Worm (Caenorhabditis elegans) whole organism, L2 larva: ENCODE data around the gene ipla-1.

Experiments used
- ama-1 ChIP-seq: fragments of 150-350 bp; optimal IDR thresholded peaks from 2 replicates; lab custom pipeline; 2018; ENCODE audit warnings: inconsistent platforms
- dmd-4 ChIP-seq: sonication (generic microtip); optimal IDR thresholded peaks from 2 replicates; lab custom pipeline; 2017; ENCODE audit warnings: missing biosample characterization, missing genetic modification characterization
- egl-27 ChIP-seq: sonication (generic microtip); optimal IDR thresholded peaks from 3 replicates; lab custom pipeline; 2017; ENCODE audit warnings: missing biosample characterization, missing genetic modification reagents, missing genetic modification characterization
- elt-1 ChIP-seq: fragments of 150-350 bp; optimal IDR thresholded peaks from 2 replicates; lab custom pipeline; 2014; ENCODE audit warnings: missing biosample characterization, missing genetic modification characterization
- gmeb-1 ChIP-seq: fragments of 150-350 bp; optimal IDR thresholded peaks from 2 replicates; lab custom pipeline; 2014; ENCODE audit warnings: missing biosample characterization, missing genetic modification characterization
- lin-13 ChIP-seq: fragments of 150-350 bp; optimal IDR thresholded peaks from 2 replicates; lab custom pipeline; 2014; ENCODE audit warnings: missing biosample characterization, missing genetic modification reagents, missing genetic modification characterization
- mab-5 ChIP-seq: fragments of 150-350 bp; optimal IDR thresholded peaks from 2 replicates; lab custom pipeline; 2014; ENCODE audit warnings: missing biosample characterization, missing genetic modification characterization
- nhr-12 ChIP-seq: fragments of 150-350 bp; optimal IDR thresholded peaks from 2 replicates; lab custom pipeline; 2014; ENCODE audit warnings: missing biosample characterization, missing genetic modification characterization
- nhr-21 ChIP-seq: fragments of 150-350 bp; optimal IDR thresholded peaks from 2 replicates; lab custom pipeline; 2014; ENCODE audit warnings: missing biosample characterization, missing genetic modification characterization
- nhr-77 ChIP-seq: fragments of 150-350 bp; optimal IDR thresholded peaks from 2 replicates; lab custom pipeline; 2014; ENCODE audit warnings: missing biosample characterization, missing genetic modification characterization
- ztf-11 ChIP-seq: sonication (generic microtip); optimal IDR thresholded peaks from 2 replicates; lab custom pipeline; 2017; ENCODE audit warnings: missing biosample characterization, missing genetic modification characterization

DNA sequence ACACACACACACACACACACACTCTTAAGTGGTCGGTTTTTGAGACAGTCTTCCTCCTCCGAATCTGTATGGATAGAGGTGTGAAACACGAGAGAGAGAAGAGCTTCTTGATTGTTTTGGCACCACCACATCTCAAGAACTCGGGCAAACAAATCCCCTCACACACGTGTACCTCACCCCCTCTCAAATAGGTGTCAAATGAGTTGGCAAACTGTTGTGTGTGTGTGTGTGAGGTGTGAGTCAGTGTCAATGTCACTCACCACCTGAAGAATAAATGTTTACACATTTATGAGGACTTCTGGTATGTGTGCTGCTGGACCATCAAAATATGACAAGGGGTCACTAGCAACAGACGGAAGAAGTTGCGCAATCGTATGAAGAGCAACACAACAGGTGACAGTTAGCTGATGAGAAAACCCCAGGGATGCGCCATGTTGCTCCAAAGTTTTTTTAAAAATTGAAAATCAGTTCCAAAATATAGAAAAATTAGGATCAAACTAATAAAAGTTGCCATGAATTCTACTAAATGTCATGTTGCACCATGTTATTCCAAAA, 21.2 kb downstream of the ipla-1 start:
- TF ChIP-seq elt-1 (tag; lab: Kevin White, UChicago) (no peak), nhr-21 (tag; lab: Kevin White, UChicago) (no peak), nhr-77 (tag; lab: Kevin White, UChicago) (no peak), gmeb-1 (tag; lab: Kevin White, UChicago) (no peak), mab-5 (tag; lab: Kevin White, UChicago) (no peak), dmd-4 (tag; lab: Kevin White, UChicago) (no peak), ztf-11 (tag; lab: Kevin White, UChicago) (no peak), nhr-12 (no peak), egl-27 (no peak), lin-13 (no peak), ama-1 (lab: Kevin White, UChicago) (no peak)
